Fruit fly (Drosophila melanogaster) whole organism, embryonic: ENCODE measurements around the gene CG33267.

Experiments
- Ada2b ChIP-seq: fragments of 200-800 bp; sonication (Bioruptor generic); IDR thresholded peaks from 2 replicates; pipeline ENCODE4 v1.3.6; 2022; ENCODE audit warnings: missing biosample characterization, missing genetic modification characterization
- Bdp1 ChIP-seq: fragments of 200-800 bp; sonication (Bioruptor generic); optimal IDR thresholded peaks from 3 replicates; lab custom pipeline; 2016; ENCODE audit warnings: missing biosample characterization, missing genetic modification characterization
- Bgb ChIP-seq: fragments of 200-800 bp; sonication (Bioruptor generic); IDR thresholded peaks from 2 replicates; pipeline ENCODE4 v1.3.6; 2022; ENCODE audit warnings: missing biosample characterization, missing genetic modification characterization; ENCODE audit not compliant: partially characterized antibody
- Bteb2 ChIP-seq: fragments of 200-800 bp; sonication (Bioruptor generic); optimal IDR thresholded peaks from 2 replicates; lab custom pipeline; 2016; ENCODE audit warnings: missing biosample characterization, missing genetic modification characterization
- CG10462 ChIP-seq: fragments of 200-800 bp; sonication (Bioruptor generic); optimal IDR thresholded peaks from 2 replicates; lab custom pipeline; 2016; ENCODE audit warnings: missing biosample characterization, missing genetic modification characterization
- CG12155 ChIP-seq: fragments of 200-800 bp; sonication (Bioruptor generic); optimal IDR thresholded peaks from 3 replicates; lab custom pipeline; 2016; ENCODE audit warnings: missing biosample characterization, missing genetic modification characterization
- CG1233 ChIP-seq: fragments of 200-800 bp; sonication (Bioruptor generic); optimal IDR thresholded peaks from 4 replicates; lab custom pipeline; 2018; ENCODE audit warnings: missing biosample characterization, mild to moderate bottlenecking, missing genetic modification characterization
- CG13424 ChIP-seq: fragments of 200-800 bp; sonication (Bioruptor generic); optimal IDR thresholded peaks from 2 replicates; lab custom pipeline; 2019; ENCODE audit warnings: missing biosample characterization, mild to moderate bottlenecking, missing genetic modification characterization, moderate library complexity
- CG13624 ChIP-seq: fragments of 200-800 bp; sonication (Bioruptor generic); optimal IDR thresholded peaks from 2 replicates; lab custom pipeline; 2016; ENCODE audit warnings: missing biosample characterization, missing genetic modification characterization
- CG1529 ChIP-seq: fragments of 200-800 bp; sonication (Bioruptor generic); optimal IDR thresholded peaks from 3 replicates; lab custom pipeline; 2018; ENCODE audit warnings: missing biosample characterization, missing genetic modification characterization
- CG15479 ChIP-seq: fragments of 200-800 bp; sonication (Bioruptor generic); optimal IDR thresholded peaks from 3 replicates; lab custom pipeline; 2019; ENCODE audit warnings: missing biosample characterization, mild to moderate bottlenecking, missing genetic modification characterization, moderate library complexity
- CG16813 ChIP-seq: fragments of 200-800 bp; sonication (Bioruptor generic); IDR thresholded peaks from 3 replicates; pipeline ENCODE4 v1.3.6; 2022; ENCODE audit warnings: missing biosample characterization, missing genetic modification characterization; ENCODE audit not compliant: partially characterized antibody
- CG17361 ChIP-seq: fragments of 200-800 bp; sonication (Bioruptor generic); IDR thresholded peaks from 3 replicates; pipeline ENCODE4 v1.3.6; 2022; ENCODE audit warnings: missing biosample characterization, missing genetic modification characterization
- CG18011 ChIP-seq: fragments of 200-800 bp; sonication (Bioruptor generic); optimal IDR thresholded peaks from 2 replicates; lab custom pipeline; 2017; ENCODE audit warnings: missing biosample characterization, missing genetic modification characterization, mild to moderate bottlenecking, moderate library complexity, missing genotype
- CG2875 ChIP-seq: fragments of 200-800 bp; sonication (Bioruptor generic); optimal IDR thresholded peaks from 2 replicates; lab custom pipeline; 2017; ENCODE audit warnings: missing biosample characterization, mild to moderate bottlenecking, missing genetic modification characterization, missing genetic modification reagents
- CG3163 ChIP-seq: fragments of 200-800 bp; sonication (Bioruptor generic); optimal IDR thresholded peaks from 3 replicates; lab custom pipeline; 2016; ENCODE audit warnings: missing biosample characterization, missing genetic modification characterization
- CG5245 ChIP-seq: fragments of 200-800 bp; sonication (Bioruptor generic); optimal IDR thresholded peaks from 3 replicates; lab custom pipeline; 2016; ENCODE audit warnings: missing biosample characterization, missing genetic modification characterization
- CG6272 ChIP-seq: fragments of 200-800 bp; sonication (Bioruptor generic); IDR thresholded peaks from 2 replicates; pipeline ENCODE4 v1.3.6; 2022; ENCODE audit warnings: missing biosample characterization, missing genetic modification characterization
- CG6813 ChIP-seq: fragments of 200-800 bp; sonication (Bioruptor generic); optimal IDR thresholded peaks from 2 replicates; lab custom pipeline; 2017; ENCODE audit warnings: missing biosample characterization, missing genetic modification characterization, mild to moderate bottlenecking, moderate library complexity, missing genetic modification reagents
- CG8478 ChIP-seq: fragments of >200 bp; optimal IDR thresholded peaks from 2 replicates; lab custom pipeline; 2018
- CG8924 ChIP-seq: fragments of 200-800 bp; optimal IDR thresholded peaks from 3 replicates; lab custom pipeline; 2019; ENCODE audit warnings: missing biosample characterization, mild to moderate bottlenecking, missing genetic modification characterization, moderate library complexity
- CG8944 ChIP-seq: fragments of 200-800 bp; sonication (Bioruptor generic); optimal IDR thresholded peaks from 3 replicates; lab custom pipeline; 2016; ENCODE audit warnings: missing biosample characterization, missing genetic modification characterization
- CoRest ChIP-seq: fragments of 200-800 bp; sonication (Bioruptor generic); optimal IDR thresholded peaks from 3 replicates; lab custom pipeline; 2018; ENCODE audit warnings: missing biosample characterization, mild to moderate bottlenecking, missing genetic modification characterization, moderate library complexity
- Eip74EF ChIP-seq, 2 experiments: fragments of 200-800 bp in 1 of 2; fragments of >200 bp in 1 of 2; sonication (Bioruptor generic) in 1 of 2; optimal IDR thresholded peaks; 2 replicates each; lab custom pipeline; 2017 to 2019; ENCODE audit warnings: missing biosample characterization in 2 of 2, missing genetic modification characterization in 2 of 2, mild to moderate bottlenecking in 1 of 2, moderate library complexity in 1 of 2
- GATAe ChIP-seq: fragments of 200-800 bp; sonication (Bioruptor generic); conservative IDR thresholded peaks from 2 replicates; pipeline ENCODE4 v1.3.6; 2022; ENCODE audit warnings: missing biosample characterization, missing genetic modification characterization
- Hr51 ChIP-seq, 2 experiments: fragments of 200-800 bp; sonication (Bioruptor generic); optimal IDR thresholded peaks; 2 replicates in 1 of 2; 3 replicates in 1 of 2; lab custom pipeline; 2016 to 2018; ENCODE audit warnings: missing biosample characterization in 2 of 2, missing genetic modification characterization in 2 of 2, mild to moderate bottlenecking in 1 of 2, moderate library complexity in 1 of 2
- Hr78 ChIP-seq, 2 experiments: fragments of 200-800 bp in 1 of 2; fragments of >200 bp in 1 of 2; sonication (Bioruptor generic) in 1 of 2; optimal IDR thresholded peaks; 2 replicates each; lab custom pipeline; 2017 to 2019; ENCODE audit warnings: missing biosample characterization in 2 of 2, missing genetic modification characterization in 2 of 2, mild to moderate bottlenecking in 1 of 2, moderate library complexity in 1 of 2
- Myb ChIP-seq: fragments of 200-800 bp; sonication (Bioruptor generic); optimal IDR thresholded peaks from 2 replicates; lab custom pipeline; 2016; ENCODE audit warnings: missing biosample characterization, missing genetic modification characterization
- Pdp1 ChIP-seq, 2 experiments: fragments of 200-800 bp; sonication (Bioruptor generic); optimal IDR thresholded peaks; 3 replicates each; lab custom pipeline; 2016; ENCODE audit warnings: missing biosample characterization in 2 of 2, missing genetic modification characterization in 2 of 2, mild to moderate bottlenecking in 1 of 2, moderate library complexity in 1 of 2
- Sry-β ChIP-seq: fragments of 200-800 bp; sonication (Bioruptor generic); optimal IDR thresholded peaks from 2 replicates; lab custom pipeline; 2018; ENCODE audit warnings: missing biosample characterization, mild to moderate bottlenecking, missing genetic modification characterization, moderate library complexity
- Tbp ChIP-seq: fragments of >200 bp; optimal IDR thresholded peaks from 2 replicates; lab custom pipeline; 2018; ENCODE audit warnings: missing biosample characterization, missing genetic modification characterization
- Xbp1 ChIP-seq: fragments of 200-800 bp; sonication (Bioruptor generic); optimal IDR thresholded peaks from 3 replicates; lab custom pipeline; 2016; ENCODE audit warnings: missing biosample characterization, mild to moderate bottlenecking, missing genetic modification characterization
- cg ChIP-seq: fragments of 200-800 bp; sonication (Bioruptor generic); optimal IDR thresholded peaks from 3 replicates; lab custom pipeline; 2019; ENCODE audit warnings: missing biosample characterization, mild to moderate bottlenecking, missing genetic modification characterization, moderate library complexity
- croc ChIP-seq: fragments of 200-800 bp; sonication (Bioruptor generic); conservative IDR thresholded peaks from 3 replicates; pipeline ENCODE4 v1.3.6; 2022; ENCODE audit warnings: missing biosample characterization, missing genetic modification characterization
- crp ChIP-seq, 2 experiments: fragments of 200-800 bp; sonication (Bioruptor generic); optimal IDR thresholded peaks; 2 replicates in 1 of 2; 3 replicates in 1 of 2; lab custom pipeline; 2017; ENCODE audit warnings: missing biosample characterization in 2 of 2, missing genetic modification characterization in 2 of 2, mild to moderate bottlenecking in 1 of 2, moderate library complexity in 1 of 2
- dimm ChIP-seq: fragments of 200-800 bp; sonication (Bioruptor generic); IDR thresholded peaks from 2 replicates; pipeline ENCODE4 v1.3.6; 2022; ENCODE audit warnings: missing biosample characterization, missing genetic modification characterization
- fd3F ChIP-seq: fragments of 200-800 bp; sonication (Bioruptor generic); optimal IDR thresholded peaks from 2 replicates; lab custom pipeline; 2018; ENCODE audit warnings: missing biosample characterization, mild to moderate bottlenecking, missing genetic modification characterization, moderate library complexity
- gem ChIP-seq: fragments of 200-800 bp; sonication (Bioruptor generic); optimal IDR thresholded peaks from 2 replicates; lab custom pipeline; 2019; ENCODE audit warnings: missing biosample characterization, mild to moderate bottlenecking, missing genetic modification characterization, moderate library complexity
- gt ChIP-seq: fragments of 200-800 bp; sonication (Bioruptor generic); IDR thresholded peaks from 2 replicates; pipeline ENCODE4 v1.3.6; 2022; ENCODE audit warnings: missing biosample characterization, missing genetic modification characterization
- luna ChIP-seq: fragments of 200-800 bp; sonication (Bioruptor generic); optimal IDR thresholded peaks from 2 replicates; lab custom pipeline; 2016; ENCODE audit warnings: missing biosample characterization, missing genetic modification characterization
- maf-S ChIP-seq: fragments of 200-800 bp; sonication (Bioruptor generic); optimal IDR thresholded peaks from 2 replicates; lab custom pipeline; 2016; ENCODE audit warnings: missing biosample characterization, missing genetic modification characterization
- nmo ChIP-seq: fragments of 200-800 bp; sonication (Bioruptor generic); optimal IDR thresholded peaks from 2 replicates; lab custom pipeline; 2018; ENCODE audit warnings: missing biosample characterization, mild to moderate bottlenecking, missing genetic modification characterization, moderate library complexity
- sd ChIP-seq: fragments of 200-800 bp; sonication (Bioruptor generic); optimal IDR thresholded peaks from 3 replicates; lab custom pipeline; 2018; ENCODE audit warnings: missing biosample characterization, mild to moderate bottlenecking, missing genetic modification characterization, moderate library complexity
- zen ChIP-seq: fragments of 200-800 bp; sonication (Bioruptor generic); optimal IDR thresholded peaks from 3 replicates; lab custom pipeline; 2018; ENCODE audit warnings: missing biosample characterization, mild to moderate bottlenecking, missing genetic modification characterization, moderate library complexity

Gene CG33267

dm6 chr3L:11586794-11587462 lies 22.6 kb downstream of the CG33267 start (continued):
- peak; percentile 20 for TF ChIP-seq CG6813
- peak; percentile 88 for TF ChIP-seq CG3163 (GFP tag; lab: Kevin White, UChicago)
- peak; percentile 75 for TF ChIP-seq CG8478 (lab: Kevin White, UChicago)
- TF ChIP-seq CG5245, result no peak
- peak; percentile 56 for TF ChIP-seq CG10462 (GFP tag; lab: Kevin White, UChicago)
- no peak for TF ChIP-seq Hr51 (GFP tag; optimal IDR thresholded peaks at IDR 0.05; lab: Kevin White, UChicago)
- TF ChIP-seq dimm, result 0 out of 2 replicates have a peak, but pooled peaks have one; percentile 16
- peak; percentile 5 for TF ChIP-seq sd (tag; lab: Kevin White, UChicago)
- TF ChIP-seq CG15479 (GFP tag; lab: Kevin White, UChicago), result peak; percentile 86
- TF ChIP-seq cg, result peak; percentile 18
- peak in 1 of 2 experiments; percentile 92 for TF ChIP-seq Hr78 (GFP tag; optimal IDR thresholded peaks at IDR 0.05; lab: Kevin White, UChicago)
- TF ChIP-seq fd3F (GFP tag; lab: Kevin White, UChicago), result no peak

DNA sequence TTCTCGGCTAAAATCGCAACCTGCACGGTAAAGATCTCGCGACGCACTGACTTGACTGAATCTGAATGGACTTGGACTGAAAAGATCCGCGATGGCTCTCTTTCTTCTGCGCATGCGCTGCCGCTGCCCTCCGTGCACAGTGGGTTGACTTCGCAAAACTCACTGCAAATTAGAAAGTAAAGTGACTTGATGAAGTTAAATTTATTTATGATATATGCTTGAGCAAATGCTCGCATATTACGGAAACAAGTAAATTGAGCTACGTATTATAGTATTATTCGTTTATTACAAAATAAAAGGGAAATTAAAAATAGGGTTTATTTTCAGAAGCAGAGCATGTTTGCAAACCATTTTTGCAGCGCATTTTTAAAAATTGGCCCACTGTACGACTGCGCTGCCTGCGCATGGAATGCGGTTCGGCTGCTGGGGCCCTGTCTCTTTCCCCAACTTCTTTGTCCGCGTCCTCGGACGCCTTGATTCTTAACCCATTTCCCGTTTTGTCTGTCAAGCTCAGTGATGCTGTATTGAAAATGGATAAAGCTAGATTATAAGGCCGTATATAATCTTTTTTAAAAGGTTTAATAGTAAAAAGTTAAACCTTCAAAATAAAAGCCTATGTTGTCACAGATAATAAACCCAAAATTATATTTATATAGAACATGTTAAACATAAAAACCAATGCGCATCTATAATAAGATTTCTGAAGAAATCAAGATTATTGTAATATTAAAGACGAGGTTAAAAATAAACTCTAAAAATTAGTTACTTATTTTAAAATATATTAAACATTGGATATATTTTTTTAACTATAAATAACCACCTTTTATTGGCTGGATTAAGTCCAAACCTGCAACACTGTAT lies 23.7 kb downstream of the CG33267 start, which contains the start of gene rt:
Gene rt, minus strand, starts transcription at position 51 of the 861 bp plus-strand sequence.
- TF ChIP-seq crp (GFP tag; optimal IDR thresholded peaks at IDR 0.05; lab: Kevin White, UChicago), result no peak
- TF ChIP-seq GATAe (GFP tag; lab: Robert Waterston, UW), result no peak
- no peak for TF ChIP-seq CG16813 (GFP tag; lab: Robert Waterston, UW)
- TF ChIP-seq maf-S (GFP tag; lab: Kevin White, UChicago), result no peak
- no peak for TF ChIP-seq Tbp
- TF ChIP-seq CG8924 (tag; lab: Kevin White, UChicago), result peak; percentile 28
- peak; percentile 70 for TF ChIP-seq CG13424 (tag; lab: Kevin White, UChicago)
- TF ChIP-seq Bgb, result no peak
- TF ChIP-seq CG6272 (GFP tag; lab: Robert Waterston, UW), result no peak
- TF ChIP-seq CG17361 (GFP tag; lab: Robert Waterston, UW), result peak; percentile 68
- TF ChIP-seq luna (GFP tag; lab: Kevin White, UChicago), result no peak
- peak; percentile 38 for TF ChIP-seq CG2875
- TF ChIP-seq CG12155 (GFP tag; lab: Kevin White, UChicago), result peak; percentile 9
- TF ChIP-seq Xbp1 (GFP tag; lab: Kevin White, UChicago), result peak; percentile 52
- peak in 1 of 2 experiments; percentile 58 for TF ChIP-seq Hr51 (GFP tag; optimal IDR thresholded peaks at IDR 0.05; lab: Kevin White, UChicago)
- TF ChIP-seq Ada2b (GFP tag; lab: Robert Waterston, UW), result 0 out of 2 replicates have a peak, but pooled peaks have one; percentile 32
- peak; percentile 56 for TF ChIP-seq CG1529 (GFP tag; lab: Kevin White, UChicago)
- peak; percentile 85 for TF ChIP-seq Sry-β
- no peak for TF ChIP-seq Myb (GFP tag; lab: Kevin White, UChicago)
- TF ChIP-seq CG18011 (GFP tag; lab: Kevin White, UChicago), result no peak
- peak; percentile 6 for TF ChIP-seq zen (tag; lab: Kevin White, UChicago)
- peak; percentile 70 for TF ChIP-seq CoRest (tag; lab: Kevin White, UChicago)
- TF ChIP-seq fd3F (GFP tag; lab: Kevin White, UChicago), result no peak
- TF ChIP-seq Bteb2, result no peak
- peak in 1 of 2 experiments; percentile 11 for TF ChIP-seq Eip74EF (GFP tag; optimal IDR thresholded peaks at IDR 0.05; lab: Kevin White, UChicago)
- peak; percentile 26 for TF ChIP-seq CG13624
- no peak for TF ChIP-seq CG8944 (GFP tag; lab: Kevin White, UChicago)
- TF ChIP-seq gt (GFP tag; lab: Robert Waterston, UW), result no peak
- TF ChIP-seq CG5245, result no peak
- peak; percentile 1 to 14 for TF ChIP-seq Pdp1 (GFP tag; optimal IDR thresholded peaks at IDR 0.05; lab: Kevin White, UChicago)
- TF ChIP-seq nmo, result peak; percentile 69
- peak; percentile 79 for TF ChIP-seq gem (tag; lab: Kevin White, UChicago)
- peak; percentile 62 for TF ChIP-seq croc (GFP tag; lab: Robert Waterston, UW)
- TF ChIP-seq CG1233, result peak; percentile 22
- TF ChIP-seq Bdp1, result no peak
